Worm (Caenorhabditis elegans): ENCODE data around the gene M142.5.

ce11 chrIII:10935944-10936343 lies 4.9 kb downstream of the M142.5 start, which contains the start of gene rle-1:
- TF ChIP-seq lin-13 (GFP tag; optimal IDR thresholded peaks at IDR 0.05) (no peak), egl-27 (tag; optimal IDR thresholded peaks at IDR 0.05) (no peak), nhr-6 (tag; optimal IDR thresholded peaks at IDR 0.05) (no peak), ama-1 (optimal IDR thresholded peaks at IDR 0.05) (no peak)

All from whole organism, L2 larva.